Fruit fly (Drosophila melanogaster): ENCODE data around the gene CG42512.

Gene CG42512

DNA sequence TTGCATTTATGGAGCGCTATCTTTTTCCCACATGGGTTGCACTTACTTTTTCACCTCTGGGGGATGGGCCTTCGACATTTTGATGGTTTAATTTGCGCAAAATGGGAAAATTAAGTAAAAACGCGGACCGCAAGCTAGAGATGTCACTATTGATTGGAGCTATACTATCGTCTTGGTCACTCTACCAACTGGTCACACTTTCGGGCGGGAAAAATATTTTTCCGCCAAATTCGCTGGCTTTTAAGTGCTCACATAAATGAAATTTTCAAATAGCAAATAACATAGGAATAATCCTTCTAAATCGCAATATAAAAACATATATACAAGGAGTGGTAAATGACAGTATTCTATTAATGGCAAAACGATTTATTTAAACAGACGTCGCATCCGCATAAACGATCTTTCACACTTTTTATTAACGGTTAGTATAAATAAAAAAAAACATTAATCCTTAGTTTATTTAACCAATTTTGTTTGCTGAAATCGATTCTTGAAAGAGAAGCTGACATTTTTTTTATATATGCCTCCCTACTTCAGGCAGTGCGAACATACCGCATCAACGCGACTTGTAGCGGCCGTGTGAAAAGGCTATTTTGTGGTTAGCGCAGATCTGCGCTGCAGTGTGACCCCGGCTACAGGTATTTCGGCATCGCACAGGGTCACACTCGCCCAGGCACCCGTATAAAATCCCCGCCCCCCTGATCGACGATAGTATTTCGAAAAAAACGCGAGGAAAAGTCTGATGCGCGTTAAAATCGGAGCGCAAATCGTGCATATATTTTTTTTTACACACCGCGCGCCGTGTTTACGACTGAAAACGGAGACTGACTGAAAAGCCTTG, 10.7 kb upstream of the CG42512 start, which contains the start of the genes SNRPG and mthl1:
Gene SNRPG (minus strand): TSS at position 160 of the 841 bp plus-strand sequence.
Gene mthl1 (plus strand): TSS at position 709 of the 841 bp plus-strand sequence.
- TF ChIP-seq cic (GFP tag; optimal IDR thresholded peaks at IDR 0.05) (no peak), ovo (GFP tag; optimal IDR thresholded peaks at IDR 0.05) (peak; percentile 36), CG7101 (tag; optimal IDR thresholded peaks at IDR 0.05) (peak; percentile 73), Clk (GFP tag; optimal IDR thresholded peaks at IDR 0.05) (peak; percentile 52), toe (GFP tag; optimal IDR thresholded peaks at IDR 0.05) (peak; percentile 63), Hr96 (GFP tag; optimal IDR thresholded peaks at IDR 0.05) (no peak), CG1620 (GFP tag; optimal IDR thresholded peaks at IDR 0.05) (peak; percentile 77), CG11617 (GFP tag; optimal IDR thresholded peaks at IDR 0.05) (peak; percentile 63), CG5204 (GFP tag; optimal IDR thresholded peaks at IDR 0.05) (peak; percentile 81), tj (GFP tag; optimal IDR thresholded peaks at IDR 0.05) (no peak), CG12768 (GFP tag; optimal IDR thresholded peaks at IDR 0.05) (peak; percentile 73), bab1 (GFP tag; optimal IDR thresholded peaks at IDR 0.05) (peak; percentile 58), Crg-1 (GFP tag; optimal IDR thresholded peaks at IDR 0.05) (peak; percentile 40), CG33017 (tag; optimal IDR thresholded peaks at IDR 0.05) (no peak), CG7045 (GFP tag; optimal IDR thresholded peaks at IDR 0.05) (peak; percentile 54), pad (GFP tag; optimal IDR thresholded peaks at IDR 0.05) (peak; percentile 64), cnc (optimal IDR thresholded peaks at IDR 0.05) (no peak), CG14711 (tag; optimal IDR thresholded peaks at IDR 0.05) (peak; percentile 63), Mnt (GFP tag; optimal IDR thresholded peaks at IDR 0.05) (peak; percentile 71), kay (GFP tag; ENCODE audit: borderline replicate concordance) (no peak)

DNA sequence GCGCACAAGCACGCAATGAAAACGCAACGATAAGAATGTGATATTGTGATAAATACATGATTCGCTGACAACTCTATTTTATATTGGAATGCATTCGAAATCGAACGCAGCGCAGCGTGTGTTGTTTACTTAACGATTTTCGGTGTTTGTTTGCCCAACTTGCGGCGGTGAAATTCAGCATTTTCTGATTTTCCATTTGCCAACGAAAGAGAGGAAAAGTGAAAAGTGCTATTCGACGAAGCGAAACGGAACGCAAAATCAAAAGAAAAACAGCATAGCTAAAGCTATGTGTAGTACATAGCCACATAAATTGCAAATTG, 10.1 kb upstream of the CG42512 start:
- peak; percentile 90 for TF ChIP-seq tj (GFP tag; optimal IDR thresholded peaks at IDR 0.05)
- TF ChIP-seq CG14711 (tag; optimal IDR thresholded peaks at IDR 0.05), result no peak

DNA sequence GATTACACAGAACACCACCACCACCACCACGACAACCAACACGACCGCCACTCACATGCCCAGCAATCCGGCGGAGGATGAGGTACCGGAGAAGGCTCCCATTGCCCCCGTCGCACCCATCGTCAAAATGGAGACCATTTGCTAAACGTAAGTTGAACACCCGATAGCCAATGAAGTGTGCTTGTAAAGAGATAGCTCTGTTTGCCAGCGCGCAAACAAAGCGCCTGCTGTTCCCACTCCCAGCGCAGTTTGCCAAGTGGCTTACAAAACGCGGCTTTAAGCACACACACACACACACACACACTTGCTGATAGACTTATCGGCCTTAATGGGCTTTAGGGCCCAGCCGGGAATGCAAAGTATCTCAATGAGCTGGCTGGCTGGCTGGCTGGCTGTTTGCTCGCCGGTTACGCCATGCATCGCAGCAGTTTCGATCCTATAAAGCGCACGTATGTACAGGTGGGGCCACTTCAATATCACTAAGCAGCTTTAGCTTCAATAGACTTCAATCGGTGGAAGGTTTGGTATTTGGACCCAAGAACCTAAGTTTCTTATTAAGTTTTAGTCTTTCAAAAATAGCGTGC, 7.7 kb upstream of the CG42512 start:
- TF ChIP-seq pad (GFP tag; optimal IDR thresholded peaks at IDR 0.05) (no peak), Hr96 (GFP tag; optimal IDR thresholded peaks at IDR 0.05) (no peak), tj (GFP tag; optimal IDR thresholded peaks at IDR 0.05) (no peak), CG1620 (GFP tag; optimal IDR thresholded peaks at IDR 0.05) (no peak), Mnt (GFP tag; optimal IDR thresholded peaks at IDR 0.05) (no peak), cnc (optimal IDR thresholded peaks at IDR 0.05) (no peak), CG33017 (tag; optimal IDR thresholded peaks at IDR 0.05) (no peak)

dm6 chrX:16644535-16645131, 6.5 kb upstream of the CG42512 start:
- no peak for TF ChIP-seq cnc (optimal IDR thresholded peaks at IDR 0.05)
- TF ChIP-seq tj (GFP tag; optimal IDR thresholded peaks at IDR 0.05), result no peak
- no peak for TF ChIP-seq ovo (GFP tag; optimal IDR thresholded peaks at IDR 0.05)
- no peak for TF ChIP-seq CG11617 (GFP tag; optimal IDR thresholded peaks at IDR 0.05)
- TF ChIP-seq Hr96 (GFP tag; optimal IDR thresholded peaks at IDR 0.05), result no peak
- TF ChIP-seq CG14711 (tag; optimal IDR thresholded peaks at IDR 0.05), result no peak
- TF ChIP-seq toe (GFP tag; optimal IDR thresholded peaks at IDR 0.05), result no peak
- no peak for TF ChIP-seq CG12768 (GFP tag; optimal IDR thresholded peaks at IDR 0.05)
- TF ChIP-seq CG7045 (GFP tag; optimal IDR thresholded peaks at IDR 0.05), result no peak
- TF ChIP-seq Crg-1 (GFP tag; optimal IDR thresholded peaks at IDR 0.05), result no peak
- TF ChIP-seq CG7101 (tag; optimal IDR thresholded peaks at IDR 0.05), result no peak
- TF ChIP-seq bab1 (GFP tag; optimal IDR thresholded peaks at IDR 0.05), result no peak
- TF ChIP-seq CG1620 (GFP tag; optimal IDR thresholded peaks at IDR 0.05), result no peak
- TF ChIP-seq pad (GFP tag; optimal IDR thresholded peaks at IDR 0.05), result no peak
- no peak for TF ChIP-seq CG5204 (GFP tag; optimal IDR thresholded peaks at IDR 0.05)
- TF ChIP-seq Mnt (GFP tag; optimal IDR thresholded peaks at IDR 0.05), result no peak
- TF ChIP-seq cic (GFP tag; optimal IDR thresholded peaks at IDR 0.05), result no peak
- TF ChIP-seq CG33017 (tag; optimal IDR thresholded peaks at IDR 0.05), result no peak
- no peak for TF ChIP-seq kay (GFP tag; ENCODE audit: borderline replicate concordance)

DNA sequence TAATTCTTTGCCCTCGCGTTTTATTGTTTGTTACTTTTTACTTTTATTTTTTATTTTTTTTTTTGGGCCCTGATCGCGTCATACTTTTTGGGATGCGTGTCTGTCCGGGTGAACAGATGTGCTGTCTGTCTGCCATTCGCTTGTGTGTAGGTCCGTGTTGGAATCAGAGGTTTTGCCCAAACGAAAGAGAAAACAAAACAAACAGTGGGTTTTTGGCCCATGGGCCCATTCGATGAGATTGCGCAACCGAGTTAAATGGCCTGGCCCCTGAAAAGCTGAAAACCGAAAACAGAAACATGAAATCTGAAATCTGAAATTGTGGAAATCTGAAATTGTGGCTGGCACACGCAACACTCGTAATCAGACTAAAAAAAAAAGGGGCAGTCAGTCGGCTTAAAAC, 5.7 kb upstream of the CG42512 start:
- TF ChIP-seq cnc (optimal IDR thresholded peaks at IDR 0.05), result no peak
- TF ChIP-seq bab1 (GFP tag; optimal IDR thresholded peaks at IDR 0.05), result no peak

DNA sequence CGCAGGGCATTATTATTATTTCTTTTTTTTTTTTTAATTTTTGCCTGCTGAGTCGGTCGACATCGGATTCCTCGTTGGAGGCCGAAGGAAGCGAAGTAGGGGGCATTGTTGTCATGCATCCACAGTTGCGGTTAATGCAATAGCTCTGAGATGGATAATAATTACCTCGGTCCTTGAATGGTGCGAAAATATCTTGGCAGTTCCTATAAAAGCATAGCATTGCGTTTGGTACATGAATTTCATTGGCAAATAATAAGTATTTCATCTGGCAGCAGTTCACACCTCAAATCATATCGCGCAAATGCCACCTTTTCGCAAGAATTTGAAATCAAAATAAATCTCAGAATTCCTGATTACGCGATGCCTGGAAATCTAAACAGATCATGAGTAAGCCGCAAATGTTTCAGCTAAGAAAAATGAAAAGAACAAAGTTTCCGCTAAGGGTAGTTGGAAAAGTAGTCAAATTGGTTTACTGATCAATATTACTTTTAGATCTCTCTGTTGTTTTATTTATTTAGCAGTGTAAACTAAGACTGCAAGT, 4.0 kb upstream of the CG42512 start:
- TF ChIP-seq CG33017 (tag; optimal IDR thresholded peaks at IDR 0.05), result no peak
- no peak for TF ChIP-seq CG5204 (GFP tag; optimal IDR thresholded peaks at IDR 0.05)
- no peak for TF ChIP-seq pad (GFP tag; optimal IDR thresholded peaks at IDR 0.05)
- no peak for TF ChIP-seq CG12768 (GFP tag; optimal IDR thresholded peaks at IDR 0.05)
- no peak for TF ChIP-seq CG11617 (GFP tag; optimal IDR thresholded peaks at IDR 0.05)
- TF ChIP-seq ovo (GFP tag; optimal IDR thresholded peaks at IDR 0.05), result no peak
- no peak for TF ChIP-seq Hr96 (GFP tag; optimal IDR thresholded peaks at IDR 0.05)
- TF ChIP-seq cic (GFP tag; optimal IDR thresholded peaks at IDR 0.05), result no peak
- no peak for TF ChIP-seq Crg-1 (GFP tag; optimal IDR thresholded peaks at IDR 0.05)
- no peak for TF ChIP-seq CG1620 (GFP tag; optimal IDR thresholded peaks at IDR 0.05)
- TF ChIP-seq CG14711 (tag; optimal IDR thresholded peaks at IDR 0.05), result no peak
- no peak for TF ChIP-seq bab1 (GFP tag; optimal IDR thresholded peaks at IDR 0.05)
- TF ChIP-seq CG7045 (GFP tag; optimal IDR thresholded peaks at IDR 0.05), result no peak
- no peak for TF ChIP-seq Mnt (GFP tag; optimal IDR thresholded peaks at IDR 0.05)

Data from whole organism, adult.